Fruit fly (Drosophila melanogaster) whole organism, embryonic: ENCODE results near the gene CG33669.

Experiments
- CG11560 ChIP-seq: fragments of 200-800 bp; sonication (Bioruptor generic); IDR thresholded peaks from 3 replicates; pipeline ENCODE4 v1.3.6; 2022; ENCODE audit warnings: missing biosample characterization, missing genetic modification characterization
- CG13894 ChIP-seq: fragments of 200-800 bp; sonication (Bioruptor generic); optimal IDR thresholded peaks from 3 replicates; lab custom pipeline; 2018; ENCODE audit warnings: missing biosample characterization, mild to moderate bottlenecking, missing genetic modification characterization, moderate library complexity
- CG14441 ChIP-seq: fragments of 200-800 bp; sonication (Bioruptor generic); IDR thresholded peaks from 2 replicates; pipeline ENCODE4 v1.3.6; 2022; ENCODE audit warnings: missing biosample characterization, missing genetic modification characterization
- CG15011 ChIP-seq: fragments of 200-800 bp; sonication (Bioruptor generic); optimal IDR thresholded peaks from 3 replicates; lab custom pipeline; 2018; ENCODE audit warnings: missing biosample characterization, mild to moderate bottlenecking, missing genetic modification characterization
- CG17186 ChIP-seq: fragments of 200-800 bp; sonication (Bioruptor generic); optimal IDR thresholded peaks from 3 replicates; lab custom pipeline; 2017; ENCODE audit warnings: missing biosample characterization, missing genetic modification reagents, missing genetic modification characterization
- CG17361 ChIP-seq: fragments of 200-800 bp; sonication (Bioruptor generic); IDR thresholded peaks from 3 replicates; pipeline ENCODE4 v1.3.6; 2022; ENCODE audit warnings: missing biosample characterization, missing genetic modification characterization
- CG18262 ChIP-seq: fragments of 200-800 bp; optimal IDR thresholded peaks from 3 replicates; lab custom pipeline; 2019; ENCODE audit warnings: missing biosample characterization, mild to moderate bottlenecking, missing genetic modification characterization, moderate library complexity
- CG18619 ChIP-seq: fragments of 200-800 bp; sonication (Bioruptor generic); optimal IDR thresholded peaks from 3 replicates; lab custom pipeline; 2017; ENCODE audit warnings: missing biosample characterization, mild to moderate bottlenecking, missing genetic modification characterization
- CG2120 ChIP-seq: fragments of 200-800 bp; sonication (Bioruptor generic); optimal IDR thresholded peaks from 3 replicates; lab custom pipeline; 2016; ENCODE audit warnings: missing biosample characterization, missing genetic modification characterization
- CG2712 ChIP-seq: fragments of 200-800 bp; optimal IDR thresholded peaks from 3 replicates; lab custom pipeline; 2019; ENCODE audit warnings: missing biosample characterization, mild to moderate bottlenecking, missing genetic modification characterization, moderate library complexity
- CG2889 ChIP-seq: fragments of 200-800 bp; sonication (Bioruptor generic); IDR thresholded peaks from 3 replicates; pipeline ENCODE4 v1.3.6; 2022; ENCODE audit warnings: missing biosample characterization, missing genetic modification characterization
- CG4617 ChIP-seq: fragments of 200-800 bp; sonication (Bioruptor generic); optimal IDR thresholded peaks from 3 replicates; lab custom pipeline; 2016; ENCODE audit warnings: missing biosample characterization, missing genetic modification characterization, borderline replicate concordance
- CG8359 ChIP-seq: fragments of 200-800 bp; sonication (Bioruptor generic); optimal IDR thresholded peaks from 2 replicates; lab custom pipeline; 2017; ENCODE audit warnings: missing biosample characterization, mild to moderate bottlenecking, missing genetic modification characterization, borderline replicate concordance
- CTCF ChIP-seq: fragments of 200-800 bp; sonication (Bioruptor generic); optimal IDR thresholded peaks from 2 replicates; lab custom pipeline; 2017; ENCODE audit warnings: missing biosample characterization, mild to moderate bottlenecking, missing genetic modification characterization, moderate library complexity
- Dek ChIP-seq: fragments of 200-800 bp; sonication (Bioruptor generic); optimal IDR thresholded peaks from 3 replicates; lab custom pipeline; 2019; ENCODE audit warnings: missing biosample characterization, mild to moderate bottlenecking, missing genetic modification characterization, moderate library complexity
- Elba2 ChIP-seq: fragments of 200-800 bp; sonication (Bioruptor generic); optimal IDR thresholded peaks from 3 replicates; lab custom pipeline; 2016; ENCODE audit warnings: missing biosample characterization, missing genetic modification characterization
- Ets97D ChIP-seq: fragments of 200-800 bp; sonication (Bioruptor generic); optimal IDR thresholded peaks from 3 replicates; lab custom pipeline; 2016; ENCODE audit warnings: missing biosample characterization, missing genetic modification characterization
- Fer1 ChIP-seq: fragments of 200-800 bp; sonication (Bioruptor generic); optimal IDR thresholded peaks from 2 replicates; lab custom pipeline; 2017; ENCODE audit warnings: missing biosample characterization, mild to moderate bottlenecking, missing genetic modification characterization
- GATAe ChIP-seq: fragments of 200-800 bp; sonication (Bioruptor generic); conservative IDR thresholded peaks from 2 replicates; pipeline ENCODE4 v1.3.6; 2022; ENCODE audit warnings: missing biosample characterization, missing genetic modification characterization
- H15 ChIP-seq: fragments of 200-800 bp; sonication (Bioruptor generic); IDR thresholded peaks from 3 replicates; pipeline ENCODE4 v1.3.6; 2022; ENCODE audit warnings: missing biosample characterization, missing genetic modification characterization
- Lpt ChIP-seq: fragments of >200 bp; optimal IDR thresholded peaks from 2 replicates; lab custom pipeline; 2018; ENCODE audit warnings: missing biosample characterization, missing genetic modification characterization
- Med ChIP-seq: fragments of 200-800 bp; sonication (Bioruptor generic); peaks from one replicate; lab custom pipeline; 2016; ENCODE audit warnings: missing biosample characterization, missing genetic modification characterization, mild to moderate bottlenecking, inconsistent platforms, moderate library complexity
- NC2α ChIP-seq: fragments of 200-800 bp; sonication (Bioruptor generic); optimal IDR thresholded peaks from 2 replicates; lab custom pipeline; 2016; ENCODE audit warnings: missing biosample characterization, missing genetic modification characterization
- NFAT ChIP-seq: fragments of 200-800 bp; sonication (Bioruptor generic); IDR thresholded peaks from 2 replicates; pipeline ENCODE4 v1.3.6; 2022; ENCODE audit warnings: missing biosample characterization, missing genetic modification characterization
- Nf-YB ChIP-seq: fragments of 200-800 bp; sonication (Bioruptor generic); optimal IDR thresholded peaks from 3 replicates; lab custom pipeline; 2019; ENCODE audit warnings: missing biosample characterization, mild to moderate bottlenecking, missing genetic modification characterization, moderate library complexity
- NfI ChIP-seq: fragments of 200-800 bp; sonication (Bioruptor generic); optimal IDR thresholded peaks from 3 replicates; lab custom pipeline; 2018; ENCODE audit warnings: missing biosample characterization, mild to moderate bottlenecking, missing genetic modification characterization, moderate library complexity
- Oli ChIP-seq: fragments of 200-800 bp; sonication (Bioruptor generic); optimal IDR thresholded peaks from 2 replicates; lab custom pipeline; 2018; ENCODE audit warnings: missing biosample characterization, mild to moderate bottlenecking, missing genetic modification characterization, moderate library complexity
- Xbp1 ChIP-seq: fragments of 200-800 bp; sonication (Bioruptor generic); optimal IDR thresholded peaks from 3 replicates; lab custom pipeline; 2016; ENCODE audit warnings: missing biosample characterization, mild to moderate bottlenecking, missing genetic modification characterization
- al ChIP-seq: fragments of 200-800 bp; sonication (Bioruptor generic); IDR thresholded peaks from 2 replicates; pipeline ENCODE4 v1.3.6; 2022; ENCODE audit warnings: missing biosample characterization, missing genetic modification characterization
- bowl ChIP-seq: fragments of 200-800 bp; sonication (Bioruptor generic); IDR thresholded peaks from 2 replicates; pipeline ENCODE4 v1.3.6; 2022; ENCODE audit warnings: missing biosample characterization, missing genetic modification characterization
- fd102C ChIP-seq: fragments of 200-800 bp; sonication (Bioruptor generic); optimal IDR thresholded peaks from 2 replicates; lab custom pipeline; 2018; ENCODE audit warnings: missing biosample characterization, mild to moderate bottlenecking, missing genetic modification characterization, moderate library complexity
- fu2 ChIP-seq: fragments of 200-800 bp; sonication (Bioruptor generic); optimal IDR thresholded peaks from 2 replicates; lab custom pipeline; 2016; ENCODE audit warnings: missing biosample characterization, missing genetic modification characterization
- grn ChIP-seq: fragments of 200-800 bp; sonication (Bioruptor generic); optimal IDR thresholded peaks from 3 replicates; lab custom pipeline; 2017; ENCODE audit warnings: missing biosample characterization, missing genetic modification characterization
- hb ChIP-seq: fragments of 200-800 bp; sonication (Bioruptor generic); IDR thresholded peaks from 3 replicates; pipeline ENCODE4 v1.3.6; 2022; ENCODE audit warnings: missing biosample characterization, missing genetic modification characterization; ENCODE audit not compliant: partially characterized antibody
- hkb ChIP-seq, 2 experiments: fragments of 200-800 bp in 1 of 2; fragments of >200 bp in 1 of 2; sonication (Bioruptor generic) in 1 of 2; IDR thresholded peaks in 1 of 2; optimal IDR thresholded peaks in 1 of 2; 2 replicates each; pipeline versions ENCODE4 v1.3.6 to Lab custom; 2017 to 2022; ENCODE audit warnings: missing biosample characterization in 1 of 2, missing genetic modification characterization in 1 of 2
- ind ChIP-seq: fragments of 200-800 bp; sonication (Bioruptor generic); optimal IDR thresholded peaks from 3 replicates; lab custom pipeline; 2016; ENCODE audit warnings: missing biosample characterization, missing genetic modification characterization
- insv ChIP-seq, 2 experiments: fragments of 200-800 bp; sonication (Bioruptor generic); optimal IDR thresholded peaks; 3 replicates each; lab custom pipeline; 2016 to 2018; ENCODE audit warnings: missing biosample characterization in 2 of 2, missing genetic modification characterization in 2 of 2
- jing ChIP-seq: fragments of 200-800 bp; sonication (Bioruptor generic); optimal IDR thresholded peaks from 2 replicates; lab custom pipeline; 2018; ENCODE audit warnings: missing biosample characterization, mild to moderate bottlenecking, missing genetic modification characterization
- nerfin-2 ChIP-seq: fragments of 200-800 bp; sonication (Bioruptor generic); IDR thresholded peaks from 2 replicates; pipeline ENCODE4 v1.3.6; 2022; ENCODE audit warnings: missing biosample characterization, missing genetic modification characterization; ENCODE audit not compliant: partially characterized antibody
- oc ChIP-seq: fragments of 200-800 bp; sonication (Bioruptor generic); optimal IDR thresholded peaks from 2 replicates; lab custom pipeline; 2018; ENCODE audit warnings: missing biosample characterization, mild to moderate bottlenecking, missing genetic modification characterization, moderate library complexity
- odd ChIP-seq: fragments of 200-800 bp; sonication (Bioruptor generic); optimal IDR thresholded peaks from 2 replicates; lab custom pipeline; 2017; ENCODE audit warnings: missing biosample characterization, mild to moderate bottlenecking, missing genetic modification characterization
- p53 ChIP-seq: fragments of 200-800 bp; sonication (Bioruptor generic); optimal IDR thresholded peaks from 2 replicates; lab custom pipeline; 2016; ENCODE audit warnings: missing biosample characterization, missing genetic modification characterization
- prd ChIP-seq, 3 experiments: fragments of >200 bp in 2 of 3; fragments of 200-800 bp in 1 of 3; sonication (Bioruptor generic) in 1 of 3; optimal IDR thresholded peaks in 2 of 3; IDR thresholded peaks in 1 of 3; 2 replicates in 2 of 3; 3 replicates in 1 of 3; pipeline versions ENCODE4 v1.3.6 to Lab custom; 2017 to 2022; ENCODE audit warnings: missing biosample characterization in 1 of 3, missing genetic modification characterization in 1 of 3
- salm ChIP-seq: fragments of 200-800 bp; sonication (Bioruptor generic); optimal IDR thresholded peaks from 2 replicates; lab custom pipeline; 2018; ENCODE audit warnings: missing biosample characterization, mild to moderate bottlenecking, missing genetic modification characterization
- schlank ChIP-seq: fragments of 200-800 bp; sonication (Bioruptor generic); optimal IDR thresholded peaks from 2 replicates; lab custom pipeline; 2018; ENCODE audit warnings: missing biosample characterization, mild to moderate bottlenecking, missing genetic modification characterization
- shn ChIP-seq: fragments of 200-800 bp; sonication (Bioruptor generic); optimal IDR thresholded peaks from 3 replicates; lab custom pipeline; 2016; ENCODE audit warnings: missing biosample characterization, missing genetic modification characterization
- slbo ChIP-seq: fragments of 200-800 bp; sonication (Bioruptor generic); IDR thresholded peaks from 2 replicates; pipeline ENCODE4 v1.3.6; 2022; ENCODE audit warnings: missing biosample characterization, missing genetic modification characterization
- so ChIP-seq: fragments of 200-800 bp; sonication (Bioruptor generic); IDR thresholded peaks from 3 replicates; pipeline ENCODE4 v1.3.6; 2022; ENCODE audit warnings: missing biosample characterization, missing genetic modification characterization
- stwl ChIP-seq: fragments of 200-800 bp; sonication (Bioruptor generic); optimal IDR thresholded peaks from 3 replicates; lab custom pipeline; 2018; ENCODE audit warnings: missing biosample characterization, mild to moderate bottlenecking, missing genetic modification characterization, moderate library complexity
- tna ChIP-seq: fragments of 200-800 bp; sonication (Bioruptor generic); IDR thresholded peaks from 2 replicates; pipeline ENCODE4 v1.3.6; 2022; ENCODE audit warnings: missing biosample characterization, missing genetic modification characterization; ENCODE audit not compliant: partially characterized antibody
- vfl ChIP-seq: fragments of 200-800 bp; sonication (Bioruptor generic); optimal IDR thresholded peaks from 2 replicates; lab custom pipeline; 2016; ENCODE audit warnings: missing biosample characterization, missing genetic modification characterization

The CG33669 gene

dm6 chrX:6372769-6373197, 27.1 kb downstream of the CG33669 start, which contains the start of gene PpV (continued):
- TF ChIP-seq Dek (tag; lab: Kevin White, UChicago): no peak
- TF ChIP-seq CG17186 (GFP tag; lab: Kevin White, UChicago): peak; percentile 28
- no peak for TF ChIP-seq Lpt
- no peak for TF ChIP-seq bowl (GFP tag; lab: Robert Waterston, UW)
- TF ChIP-seq hkb (optimal IDR thresholded peaks at IDR 0.05; lab: Kevin White, UChicago): no peak
- TF ChIP-seq hkb (GFP tag; IDR thresholded peaks at IDR 0.05; lab: Robert Waterston, UW): no peak
- TF ChIP-seq CG2889 (GFP tag; lab: Robert Waterston, UW): no peak
- no peak for TF ChIP-seq schlank (tag; lab: Kevin White, UChicago)
- TF ChIP-seq Ets97D: peak; percentile 82
- TF ChIP-seq ind (GFP tag; lab: Kevin White, UChicago): no peak
- TF ChIP-seq so: no peak
- no peak for TF ChIP-seq prd (optimal IDR thresholded peaks at IDR 0.05; lab: Kevin White, UChicago)
- no peak for TF ChIP-seq prd (GFP tag; IDR thresholded peaks at IDR 0.05; lab: Robert Waterston, UW)
- no peak for TF ChIP-seq vfl (GFP tag; lab: Kevin White, UChicago)
- TF ChIP-seq Elba2 (GFP tag; lab: Kevin White, UChicago): no peak
- 0 out of 3 replicates have a peak, but pooled peaks have one; percentile 15 for TF ChIP-seq CG17361 (GFP tag; lab: Robert Waterston, UW)
- peak; percentile 26 for TF ChIP-seq CG2712
- no peak for TF ChIP-seq Oli
- no peak for TF ChIP-seq CG18619 (GFP tag; lab: Kevin White, UChicago)
- TF ChIP-seq hb (GFP tag; lab: Robert Waterston, UW): no peak
- TF ChIP-seq shn (GFP tag; lab: Kevin White, UChicago): no peak
- TF ChIP-seq CG15011: no peak
- no peak for TF ChIP-seq nerfin-2 (GFP tag; lab: Robert Waterston, UW)
- no peak for TF ChIP-seq Xbp1
- no peak for TF ChIP-seq slbo (GFP tag; lab: Robert Waterston, UW)
- TF ChIP-seq salm (tag; lab: Kevin White, UChicago): no peak
- TF ChIP-seq CG18262 (tag; lab: Kevin White, UChicago): no peak
- peak; percentile 94 to 99 for TF ChIP-seq insv (GFP tag; optimal IDR thresholded peaks at IDR 0.05; lab: Kevin White, UChicago)
- TF ChIP-seq Med: peak; percentile 24
- TF ChIP-seq NC2α (GFP tag; lab: Kevin White, UChicago): no peak
- peak; percentile 15 for TF ChIP-seq oc (tag; lab: Kevin White, UChicago)
- no peak for TF ChIP-seq Nf-YB (GFP tag; lab: Kevin White, UChicago)
- no peak for TF ChIP-seq NFAT
- TF ChIP-seq Fer1 (GFP tag; lab: Kevin White, UChicago): no peak
- TF ChIP-seq CG2120 (GFP tag; lab: Kevin White, UChicago): no peak
- peak; percentile 81 for TF ChIP-seq CG4617 (GFP tag; lab: Kevin White, UChicago)
- TF ChIP-seq CG13894: no peak
- TF ChIP-seq jing (GFP tag; lab: Kevin White, UChicago): no peak
- TF ChIP-seq stwl (tag; lab: Kevin White, UChicago): peak; percentile 90
- no peak for TF ChIP-seq CG14441
- TF ChIP-seq CG8359 (GFP tag; lab: Kevin White, UChicago): no peak
- TF ChIP-seq tna: no peak
- TF ChIP-seq NfI (GFP tag; lab: Kevin White, UChicago): no peak
- TF ChIP-seq p53 (GFP tag; lab: Kevin White, UChicago): no peak
- TF ChIP-seq fu2: no peak
- no peak for TF ChIP-seq CTCF (GFP tag; lab: Kevin White, UChicago)
- no peak for TF ChIP-seq fd102C (GFP tag; lab: Kevin White, UChicago)
- TF ChIP-seq CG11560: peak; percentile 39; the same call in 1 of the 3 replicates
- no peak for TF ChIP-seq H15 (GFP tag; lab: Robert Waterston, UW)
- no peak for TF ChIP-seq al
- TF ChIP-seq odd (GFP tag; lab: Kevin White, UChicago): no peak
- TF ChIP-seq GATAe (GFP tag; lab: Robert Waterston, UW): no peak
- no peak for TF ChIP-seq grn (GFP tag; lab: Kevin White, UChicago)
